Worm (Caenorhabditis elegans): ENCODE measurements around the gene srt-65.

- TF ChIP-seq him-1 (tag; optimal IDR thresholded peaks at IDR 0.05): no peak
- TF ChIP-seq W03F9.2 (tag; optimal IDR thresholded peaks at IDR 0.05): no peak
These were observed 40.3 kb downstream of the srt-65 start, which contains the start of gene F14F9.4 for ce11 chrV:5132441-5132840.
